Worm (Caenorhabditis elegans) whole organism, midembryonic: ENCODE data around the gene eak-3.

Experiments
- T22C8.4 ChIP-seq: fragments of 200-800 bp; sonication (Bioruptor generic); IDR thresholded peaks from 2 replicates; pipeline ENCODE4 v1.3.6; 2022; ENCODE audit warnings: missing genetic modification characterization, missing compliant biosample characterization
- klf-2 ChIP-seq: fragments of 200-800 bp; sonication (Bioruptor generic); conservative IDR thresholded peaks from 2 replicates; pipeline ENCODE4 v1.3.6; 2022; ENCODE audit warnings: missing genetic modification reagents, missing genetic modification characterization, missing compliant biosample characterization
- med-1 ChIP-seq: sonication (generic microtip); optimal IDR thresholded peaks from 2 replicates; lab custom pipeline; 2017; ENCODE audit warnings: missing genetic modification characterization, mild to moderate bottlenecking, missing compliant biosample characterization, antibody characterized with exemption, missing genetic modification reagents; ENCODE audit not compliant: insufficient read depth
- tab-1 ChIP-seq: fragments of 200-800 bp; sonication (Bioruptor generic); IDR thresholded peaks from 2 replicates; pipeline ENCODE4 v1.3.6; 2022; ENCODE audit warnings: missing genetic modification characterization, missing compliant biosample characterization
- ztf-29 ChIP-seq: fragments of 200-800 bp; sonication (Bioruptor generic); IDR thresholded peaks from 2 replicates; pipeline ENCODE4 v1.3.6; 2022; ENCODE audit warnings: missing genetic modification reagents, missing genetic modification characterization, missing compliant biosample characterization

DNA sequence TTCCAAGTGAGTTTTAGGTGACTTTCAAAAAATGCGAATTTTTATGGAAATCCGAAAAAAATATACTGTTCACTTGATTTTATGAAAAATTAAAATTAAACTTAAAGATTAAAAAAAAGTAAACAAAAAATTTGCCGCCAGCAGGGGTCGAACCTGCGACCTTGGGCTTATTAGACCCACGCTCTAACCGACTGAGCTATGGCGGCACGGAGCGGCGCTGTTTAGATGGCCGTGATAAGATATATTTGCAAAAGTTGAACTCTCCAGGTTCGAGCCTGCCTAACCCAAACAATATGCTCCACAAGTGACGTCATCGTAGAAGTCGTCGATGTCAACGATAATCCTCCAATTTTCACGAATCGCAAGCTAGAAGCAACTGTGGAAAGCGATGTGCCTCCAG lies 11.7 kb downstream of the eak-3 start:
- TF ChIP-seq med-1 (GFP tag; lab: Kevin White, UChicago) (no peak), T22C8.4 (no peak), ztf-29 (GFP tag; lab: Robert Waterston, UW) (no peak), klf-2 (GFP tag; lab: Robert Waterston, UW) (no peak), tab-1 (no peak)
